Worm (Caenorhabditis elegans) whole organism, L4 larva: ENCODE measurements around the gene B0250.18.

Source experiments
- F10B5.3 ChIP-seq: sonication (generic microtip); optimal IDR thresholded peaks from 2 replicates; lab custom pipeline; 2016; ENCODE audit warnings: mild to moderate bottlenecking, missing genetic modification characterization, missing compliant biosample characterization
- F26F4.8 ChIP-seq: fragments of 200-800 bp; sonication (Bioruptor generic); conservative IDR thresholded peaks from 2 replicates; pipeline ENCODE4 v1.3.6; 2022; ENCODE audit warnings: missing genetic modification characterization, missing compliant biosample characterization
- F37D6.2 ChIP-seq: sonication (generic microtip); optimal IDR thresholded peaks from 2 replicates; lab custom pipeline; 2016; ENCODE audit warnings: mild to moderate bottlenecking, missing genetic modification characterization, missing compliant biosample characterization
- F49E8.2 ChIP-seq: sonication (generic microtip); optimal IDR thresholded peaks from 2 replicates; lab custom pipeline; 2016; ENCODE audit warnings: missing compliant biosample characterization, mild to moderate bottlenecking, missing genetic modification characterization, borderline replicate concordance
- R02D3.7 ChIP-seq: fragments of 150-350 bp; sonication (generic microtip); optimal IDR thresholded peaks from 3 replicates; lab custom pipeline; 2014; ENCODE audit warnings: missing biosample characterization, missing genetic modification characterization
- T20F7.1 ChIP-seq: fragments of 200-800 bp; sonication (Bioruptor generic); optimal IDR thresholded peaks from 2 replicates; lab custom pipeline; 2018; ENCODE audit warnings: mild to moderate bottlenecking, missing genetic modification characterization, missing compliant biosample characterization
- T26A8.4 ChIP-seq: fragments of 200-800 bp; sonication (Bioruptor generic); IDR thresholded peaks from 2 replicates; pipeline ENCODE4 v1.3.6; 2022; ENCODE audit warnings: missing genetic modification characterization, missing compliant biosample characterization
- Y48G9A.11 ChIP-seq: fragments of 200-800 bp; sonication (Bioruptor generic); IDR thresholded peaks from 2 replicates; pipeline ENCODE4 v1.3.6; 2022; ENCODE audit warnings: missing genetic modification reagents, missing genetic modification characterization, missing compliant biosample characterization
- ama-1 ChIP-seq: fragments of 150-350 bp; optimal IDR thresholded peaks from 2 replicates; lab custom pipeline; 2014; ENCODE audit warnings: inconsistent platforms, mixed read lengths
- attf-4 ChIP-seq: sonication (generic microtip); optimal IDR thresholded peaks from 3 replicates; lab custom pipeline; 2017; ENCODE audit warnings: missing biosample characterization, missing genetic modification characterization
- ceh-28 ChIP-seq: fragments of 150-350 bp; optimal IDR thresholded peaks from 2 replicates; lab custom pipeline; 2014; ENCODE audit warnings: missing biosample characterization, missing genetic modification reagents, missing genetic modification characterization
- ceh-44 ChIP-seq: fragments of 200-800 bp; sonication (Bioruptor generic); IDR thresholded peaks from 2 replicates; pipeline ENCODE4 v1.3.6; 2022; ENCODE audit warnings: missing genetic modification reagents, missing genetic modification characterization, missing compliant biosample characterization
- ceh-62 ChIP-seq: sonication (generic microtip); optimal IDR thresholded peaks from 2 replicates; lab custom pipeline; 2017; ENCODE audit warnings: missing biosample characterization, missing genetic modification characterization
- ceh-82 ChIP-seq: sonication (generic microtip); optimal IDR thresholded peaks from 2 replicates; lab custom pipeline; 2017; ENCODE audit warnings: missing biosample characterization, missing genetic modification characterization
- ces-1 ChIP-seq: fragments of 150-350 bp; sonication (generic microtip); optimal IDR thresholded peaks from 4 replicates; lab custom pipeline; 2014; ENCODE audit warnings: missing biosample characterization, missing genetic modification reagents, missing genetic modification characterization
- ctbp-1 ChIP-seq: fragments of 200-800 bp; sonication (Bioruptor generic); IDR thresholded peaks from 2 replicates; pipeline ENCODE4 v1.3.6; 2022; ENCODE audit warnings: missing genetic modification reagents, missing genetic modification characterization, missing compliant biosample characterization
- daf-12 ChIP-seq: fragments of 150-350 bp; optimal IDR thresholded peaks from 2 replicates; lab custom pipeline; 2014; ENCODE audit warnings: missing biosample characterization, missing genetic modification reagents, missing genetic modification characterization
- daf-19 ChIP-seq: fragments of 200-800 bp; sonication (Bioruptor generic); conservative IDR thresholded peaks from 2 replicates; pipeline ENCODE4 v1.3.6; 2022; ENCODE audit warnings: missing genetic modification characterization, missing compliant biosample characterization
- daf-8 ChIP-seq: fragments of 200-800 bp; sonication (Bioruptor generic); IDR thresholded peaks from 2 replicates; pipeline ENCODE4 v1.3.6; 2022; ENCODE audit warnings: missing genetic modification characterization, missing compliant biosample characterization
- dmd-6 ChIP-seq: fragments of 200-800 bp; sonication (Bioruptor generic); IDR thresholded peaks from 2 replicates; pipeline ENCODE4 v1.3.6; 2022; ENCODE audit warnings: missing genetic modification reagents, missing genetic modification characterization, missing compliant biosample characterization
- dmd-8 ChIP-seq: fragments of 200-800 bp; sonication (Bioruptor generic); IDR thresholded peaks from 2 replicates; pipeline ENCODE4 v1.3.6; 2022; ENCODE audit warnings: missing genetic modification characterization, missing compliant biosample characterization
- dpl-1 ChIP-seq: fragments of 150-350 bp; optimal IDR thresholded peaks from 2 replicates; lab custom pipeline; 2014; ENCODE audit warnings: missing biosample characterization, missing genetic modification reagents, missing genetic modification characterization
- dve-1 ChIP-seq: sonication (generic microtip); optimal IDR thresholded peaks from 2 replicates; lab custom pipeline; 2017; ENCODE audit warnings: antibody characterized with exemption, mild to moderate bottlenecking, missing genetic modification characterization, missing compliant biosample characterization; ENCODE audit not compliant: insufficient read depth
- fkh-10 ChIP-seq: fragments of 150-350 bp; optimal IDR thresholded peaks from 2 replicates; lab custom pipeline; 2014; ENCODE audit warnings: missing biosample characterization, missing genetic modification reagents, missing genetic modification characterization
- fos-1 ChIP-seq: fragments of 150-350 bp; optimal IDR thresholded peaks from 2 replicates; lab custom pipeline; 2014; ENCODE audit warnings: missing biosample characterization, missing genetic modification characterization
- gei-8 ChIP-seq: fragments of 200-800 bp; sonication (Bioruptor generic); optimal IDR thresholded peaks from 2 replicates; lab custom pipeline; 2018; ENCODE audit warnings: mild to moderate bottlenecking, missing genetic modification characterization, missing compliant biosample characterization
- hlh-30 ChIP-seq: sonication (generic microtip); optimal IDR thresholded peaks from 2 replicates; lab custom pipeline; 2017; ENCODE audit warnings: antibody characterized with exemption, mild to moderate bottlenecking, missing genetic modification characterization, missing compliant biosample characterization; ENCODE audit not compliant: insufficient read depth
- lim-7 ChIP-seq: fragments of 200-800 bp; sonication (Bioruptor generic); IDR thresholded peaks from 2 replicates; pipeline ENCODE4 v1.3.6; 2022; ENCODE audit warnings: missing genetic modification characterization, missing compliant biosample characterization
- lin-13 ChIP-seq: fragments of 150-350 bp; optimal IDR thresholded peaks from 2 replicates; lab custom pipeline; 2014; ENCODE audit warnings: missing biosample characterization, missing genetic modification reagents, missing genetic modification characterization
- lin-15B ChIP-seq: fragments of 150-350 bp; sonication (generic microtip); optimal IDR thresholded peaks from 3 replicates; lab custom pipeline; 2014; ENCODE audit warnings: missing biosample characterization, missing genetic modification characterization
- lin-29 ChIP-seq: fragments of 200-800 bp; sonication (Bioruptor generic); IDR thresholded peaks from 2 replicates; pipeline ENCODE4 v1.3.6; 2022; ENCODE audit warnings: missing genetic modification reagents, missing genetic modification characterization, missing compliant biosample characterization
- lin-38 ChIP-seq: fragments of 200-800 bp; sonication (Bioruptor generic); IDR thresholded peaks from 2 replicates; pipeline ENCODE4 v1.3.6; 2022; ENCODE audit warnings: missing genetic modification reagents, missing genetic modification characterization, missing compliant biosample characterization
- lir-3 ChIP-seq: sonication (generic microtip); optimal IDR thresholded peaks from 2 replicates; lab custom pipeline; 2016; ENCODE audit warnings: mild to moderate bottlenecking, missing genetic modification characterization, missing compliant biosample characterization
- lsy-2 ChIP-seq, 2 experiments: fragments of 150-350 bp in 1 of 2; sonication (generic microtip) in 1 of 2; optimal IDR thresholded peaks; 2 replicates each; lab custom pipeline; 2014 to 2017; ENCODE audit warnings: missing biosample characterization in 2 of 2, missing genetic modification characterization in 2 of 2
- madf-5 ChIP-seq, 2 experiments: fragments of 200-800 bp; sonication (Bioruptor generic); IDR thresholded peaks; 2 replicates each; pipeline ENCODE4 v1.3.6; 2022; ENCODE audit warnings: missing compliant biosample characterization in 2 of 2, missing genetic modification characterization in 2 of 2
- mdt-29 ChIP-seq: fragments of 200-800 bp; sonication (Bioruptor generic); IDR thresholded peaks from 2 replicates; pipeline ENCODE4 v1.3.6; 2022; ENCODE audit warnings: missing genetic modification reagents, missing genetic modification characterization, missing compliant biosample characterization
- mes-2 ChIP-seq: sonication (generic microtip); optimal IDR thresholded peaks from 2 replicates; lab custom pipeline; 2016; ENCODE audit warnings: missing genotype, mild to moderate bottlenecking, missing genetic modification characterization, missing compliant biosample characterization; ENCODE audit not compliant: poor library complexity, severe bottlenecking
- nhr-10 ChIP-seq: fragments of 150-350 bp; optimal IDR thresholded peaks from 2 replicates; lab custom pipeline; 2014; ENCODE audit warnings: missing biosample characterization, missing genetic modification characterization
- nhr-102 ChIP-seq: sonication (generic microtip); optimal IDR thresholded peaks from 2 replicates; lab custom pipeline; 2016; ENCODE audit warnings: mild to moderate bottlenecking, missing genetic modification characterization, moderate library complexity, missing compliant biosample characterization
- nhr-11 ChIP-seq: fragments of 150-350 bp; optimal IDR thresholded peaks from 2 replicates; lab custom pipeline; 2014; ENCODE audit warnings: missing biosample characterization, missing genetic modification characterization
- nhr-237 ChIP-seq: sonication (generic microtip); optimal IDR thresholded peaks from 2 replicates; lab custom pipeline; 2017; ENCODE audit warnings: missing biosample characterization, missing genetic modification characterization
- nhr-41 ChIP-seq: fragments of 200-800 bp; sonication (Bioruptor generic); IDR thresholded peaks from 2 replicates; pipeline ENCODE4 v1.3.6; 2022; ENCODE audit warnings: missing genetic modification reagents, missing genetic modification characterization, missing compliant biosample characterization
- nhr-77 ChIP-seq: fragments of 150-350 bp; optimal IDR thresholded peaks from 2 replicates; lab custom pipeline; 2014; ENCODE audit warnings: missing biosample characterization, missing genetic modification characterization
- sdz-12 ChIP-seq: fragments of 200-800 bp; sonication (Bioruptor generic); optimal IDR thresholded peaks from 2 replicates; lab custom pipeline; 2018; ENCODE audit warnings: mild to moderate bottlenecking, missing genetic modification characterization, missing compliant biosample characterization
- skn-1 ChIP-seq: fragments of 150-350 bp; optimal IDR thresholded peaks from 2 replicates; lab custom pipeline; 2014; ENCODE audit warnings: missing biosample characterization, missing genetic modification characterization
- snpc-4 ChIP-seq: fragments of 150-350 bp; optimal IDR thresholded peaks from 2 replicates; lab custom pipeline; 2014; ENCODE audit warnings: missing biosample characterization, missing genetic modification characterization
- tag-97 ChIP-seq: fragments of 200-800 bp; sonication (Bioruptor generic); IDR thresholded peaks from 2 replicates; pipeline ENCODE4 v1.3.6; 2022; ENCODE audit warnings: missing genetic modification characterization, missing compliant biosample characterization
- vab-7 ChIP-seq: fragments of 200-800 bp; sonication (Bioruptor generic); IDR thresholded peaks from 2 replicates; pipeline ENCODE4 v1.3.6; 2022; ENCODE audit warnings: missing genetic modification reagents, missing genetic modification characterization, missing compliant biosample characterization
- zag-1 ChIP-seq: fragments of 150-350 bp; optimal IDR thresholded peaks from 2 replicates; lab custom pipeline; 2014; ENCODE audit warnings: missing biosample characterization, missing genetic modification characterization
- zfp-3 ChIP-seq: fragments of 200-800 bp; sonication (Bioruptor generic); conservative IDR thresholded peaks from 2 replicates; pipeline ENCODE4 v1.3.6; 2022; ENCODE audit warnings: missing genetic modification reagents, missing genetic modification characterization, missing compliant biosample characterization
- zip-11 ChIP-seq: fragments of 200-800 bp; sonication (Bioruptor generic); IDR thresholded peaks from 2 replicates; pipeline ENCODE4 v1.3.6; 2022; ENCODE audit warnings: missing genetic modification characterization, missing compliant biosample characterization
- ztf-11 ChIP-seq: fragments of 150-350 bp; optimal IDR thresholded peaks from 2 replicates; lab custom pipeline; 2014; ENCODE audit warnings: missing biosample characterization, missing genetic modification characterization

B0250.18 gene

DNA sequence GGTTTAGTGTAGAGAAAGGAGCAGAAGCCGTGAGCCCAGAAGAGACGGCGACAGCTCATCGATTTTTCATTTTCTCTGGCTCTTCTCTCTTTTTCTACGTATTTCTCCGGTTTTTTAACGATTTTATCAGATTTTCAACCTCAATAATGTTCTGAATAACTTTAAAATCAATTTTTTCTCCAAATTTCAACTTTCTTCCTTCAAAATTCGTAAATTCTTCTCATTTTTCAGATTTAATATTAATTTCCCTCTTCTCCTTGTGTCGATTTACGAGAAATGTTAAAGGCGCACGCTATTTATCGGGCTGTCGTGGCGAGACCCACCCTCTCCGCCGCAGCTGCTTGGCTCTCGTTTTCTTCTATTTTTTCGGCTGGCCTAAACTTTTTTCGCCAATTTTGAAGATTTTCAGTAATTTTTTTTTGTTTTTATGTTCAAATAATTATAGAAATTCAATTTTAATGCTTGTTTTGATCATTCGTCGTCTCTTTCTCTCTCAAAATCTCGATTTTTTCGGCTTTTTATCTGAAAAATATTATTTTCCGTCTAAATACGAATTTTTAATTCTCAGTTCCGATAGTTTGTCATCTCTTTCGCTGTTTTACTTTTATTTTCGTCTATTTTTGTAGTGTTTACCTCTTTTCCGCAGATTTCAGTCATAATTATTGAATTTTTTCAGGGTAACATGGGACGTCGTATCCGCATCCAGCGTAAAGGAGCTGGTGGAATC is 18.5 kb upstream of the B0250.18 start, which contains the start of the genes calf-1 and rpl-2 (continued):
- TF ChIP-seq F10B5.3 (tag; lab: Kevin White, UChicago), result no peak
- no peak for TF ChIP-seq lin-29
- no peak for TF ChIP-seq ceh-82 (tag; lab: Kevin White, UChicago)
- TF ChIP-seq F37D6.2, result no peak
- no peak for TF ChIP-seq dmd-8
- peak; percentile 44; the same call in 1 of the 2 replicates for TF ChIP-seq lin-38
- TF ChIP-seq ceh-62, result no peak
- no peak for TF ChIP-seq lir-3 (tag; lab: Kevin White, UChicago)
- no peak for TF ChIP-seq F26F4.8 (GFP tag; lab: Robert Waterston, UW)
- TF ChIP-seq daf-8 (GFP tag; lab: Robert Waterston, UW), result no peak
- no peak for TF ChIP-seq ama-1 (lab: Kevin White, UChicago)
- TF ChIP-seq lin-15B (tag; lab: Kevin White, UChicago), result no peak
- TF ChIP-seq nhr-77, result peak; percentile 29
- no peak for TF ChIP-seq fkh-10 (GFP tag; lab: Kevin White, UChicago)
- TF ChIP-seq madf-5 (GFP tag; IDR thresholded peaks at IDR 0.05; lab: Robert Waterston, UW), result no peak
- TF ChIP-seq daf-19 (GFP tag; lab: Robert Waterston, UW), result no peak
- no peak for TF ChIP-seq nhr-102 (tag; lab: Kevin White, UChicago)
- peak; percentile 55 for TF ChIP-seq dpl-1
- TF ChIP-seq ceh-28 (tag; lab: Kevin White, UChicago), result no peak
- TF ChIP-seq attf-4 (tag; lab: Kevin White, UChicago), result no peak
- no peak for TF ChIP-seq ceh-44
- no peak for TF ChIP-seq lim-7
- TF ChIP-seq F49E8.2 (tag; lab: Kevin White, UChicago), result no peak
- no peak for TF ChIP-seq T26A8.4 (GFP tag; lab: Robert Waterston, UW)
- TF ChIP-seq T20F7.1 (GFP tag; lab: Kevin White, UChicago), result no peak
- TF ChIP-seq zfp-3 (GFP tag; lab: Robert Waterston, UW), result no peak
- TF ChIP-seq R02D3.7, result peak; percentile 73
- no peak for TF ChIP-seq snpc-4 (tag; lab: Kevin White, UChicago)
- TF ChIP-seq dmd-6, result no peak
- no peak for TF ChIP-seq sdz-12
- TF ChIP-seq zag-1, result no peak
- peak; percentile 68 for TF ChIP-seq hlh-30 (tag; lab: Kevin White, UChicago)
- TF ChIP-seq fos-1 (tag; lab: Kevin White, UChicago), result no peak
- TF ChIP-seq nhr-41 (GFP tag; lab: Robert Waterston, UW), result no peak
- TF ChIP-seq ztf-11 (tag; lab: Kevin White, UChicago), result no peak
- TF ChIP-seq ctbp-1 (GFP tag; lab: Robert Waterston, UW), result no peak
- no peak for TF ChIP-seq zip-11 (GFP tag; lab: Robert Waterston, UW)
- TF ChIP-seq nhr-237 (tag; lab: Kevin White, UChicago), result no peak
- peak; percentile 82 for TF ChIP-seq mes-2 (tag; lab: Kevin White, UChicago)
- no peak for TF ChIP-seq daf-12 (tag; lab: Kevin White, UChicago)
- TF ChIP-seq dve-1 (tag; lab: Kevin White, UChicago), result peak; percentile 55
- peak; percentile 0 to 73 for TF ChIP-seq lsy-2 (tag; optimal IDR thresholded peaks at IDR 0.05; lab: Kevin White, UChicago)
- TF ChIP-seq ces-1 (GFP tag; lab: Kevin White, UChicago), result no peak
- TF ChIP-seq mdt-29 (GFP tag; lab: Robert Waterston, UW), result no peak
- TF ChIP-seq nhr-10 (tag; lab: Kevin White, UChicago), result no peak
- no peak for TF ChIP-seq skn-1 (tag; lab: Kevin White, UChicago)
- peak; percentile 23 for TF ChIP-seq nhr-11
- no peak for TF ChIP-seq Y48G9A.11 (GFP tag; lab: Robert Waterston, UW)
- no peak for TF ChIP-seq tag-97 (GFP tag; lab: Robert Waterston, UW)
- no peak for TF ChIP-seq lin-13 (GFP tag; lab: Kevin White, UChicago)
- no peak for TF ChIP-seq gei-8 (GFP tag; lab: Kevin White, UChicago)
- no peak for TF ChIP-seq vab-7 (GFP tag; lab: Robert Waterston, UW)
